Worm (Caenorhabditis elegans) whole organism, young adult: Measurements from ENCODE around the gene hsp-16.2.

Experiments
- chd-7 ChIP-seq: sonication (generic microtip); optimal IDR thresholded peaks from 2 replicates; lab custom pipeline; 2016; ENCODE audit warnings: mild to moderate bottlenecking, missing genetic modification characterization, moderate library complexity, missing compliant biosample characterization
- lin-54 ChIP-seq: fragments of 200-800 bp; sonication (Bioruptor generic); optimal IDR thresholded peaks from 2 replicates; lab custom pipeline; 2018; ENCODE audit warnings: mild to moderate bottlenecking, missing genetic modification characterization, missing compliant biosample characterization

DNA sequence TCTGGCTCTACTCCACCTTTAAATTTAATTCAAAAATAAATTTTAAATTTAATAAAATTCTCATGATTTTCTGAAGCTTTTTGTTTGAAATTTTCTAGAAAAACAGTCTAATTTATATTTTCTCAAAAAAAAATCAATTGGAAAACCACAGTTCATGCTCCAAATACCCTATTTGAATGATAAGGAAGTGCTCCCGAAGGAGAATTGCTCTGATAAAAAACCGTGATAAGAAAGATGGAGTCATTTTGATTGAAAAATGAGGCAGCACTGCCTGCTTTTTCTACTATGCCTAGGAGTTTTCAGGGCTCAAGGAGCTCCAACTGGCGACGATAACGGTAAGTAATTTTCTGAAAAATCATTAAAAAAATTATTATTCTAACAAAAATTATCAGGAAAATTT, 41.2 kb upstream of the hsp-16.2 start, which contains the start of gene T10B5.7:
- TF ChIP-seq lin-54 = no peak
- TF ChIP-seq chd-7 (tag; lab: Kevin White, UChicago) = no peak
